Worm (Caenorhabditis elegans): ENCODE results near the gene F44A2.5.
A peak's percentile ranks its signal among the peaks of the same experiment; 100 is the strongest.

F44A2.5 gene

DNA sequence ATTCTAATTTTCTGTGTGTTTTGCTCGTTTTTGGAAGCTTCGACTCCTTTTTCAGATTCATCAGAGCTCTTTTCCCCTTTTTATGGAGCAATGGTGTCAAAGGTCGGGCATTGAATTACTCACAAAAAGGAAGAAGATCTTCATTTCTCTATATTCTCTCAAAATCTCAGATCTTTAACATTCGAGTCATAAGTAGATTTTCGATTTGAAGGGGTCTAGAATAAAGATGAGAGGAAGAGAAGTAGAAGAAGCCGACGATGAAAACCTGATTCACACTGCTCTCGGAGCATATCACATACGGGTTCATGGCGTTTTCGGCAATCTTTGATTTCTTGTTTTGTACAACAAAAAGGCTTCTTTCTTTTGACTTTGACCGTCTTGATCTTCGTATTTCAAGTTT lies 14.9 kb downstream of the F44A2.5 start:
- no peak for TF ChIP-seq pqm-1 (tag; optimal IDR thresholded peaks at IDR 0.05)
- TF ChIP-seq R02D3.7 (tag; optimal IDR thresholded peaks at IDR 0.05): no peak
- TF ChIP-seq nhr-12 (tag; optimal IDR thresholded peaks at IDR 0.05): no peak
- peak; percentile 79 for TF ChIP-seq fkh-10 (GFP tag; optimal IDR thresholded peaks at IDR 0.05)
- TF ChIP-seq ztf-11 (tag; optimal IDR thresholded peaks at IDR 0.05): no peak

DNA sequence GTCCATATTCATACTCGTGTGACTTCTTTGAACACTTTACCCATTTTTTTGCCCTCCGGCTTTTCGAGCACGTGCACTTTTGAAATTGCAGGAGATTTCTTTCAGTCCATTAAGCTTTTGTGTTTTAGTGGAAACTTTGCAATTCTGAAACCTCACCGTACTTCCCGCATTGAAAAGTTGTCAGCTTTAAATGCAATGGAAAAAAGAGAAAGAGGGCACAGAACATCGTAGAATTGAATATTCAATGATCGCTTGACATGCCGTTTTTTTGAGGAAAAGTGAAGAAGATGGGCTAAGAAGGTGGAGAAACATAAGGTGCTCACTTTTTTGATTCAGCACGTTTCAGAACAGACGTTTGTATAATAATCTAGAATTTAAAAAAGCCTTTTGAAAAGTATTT lies 17.0 kb downstream of the F44A2.5 start:
- TF ChIP-seq ztf-11 (tag; optimal IDR thresholded peaks at IDR 0.05) (no peak), nhr-67 (tag; optimal IDR thresholded peaks at IDR 0.05) (no peak), ztf-4 (tag; optimal IDR thresholded peaks at IDR 0.05) (no peak), ceh-16 (tag; optimal IDR thresholded peaks at IDR 0.05) (no peak)

ce11 chrV:9316970-9317369 lies 19.5 kb downstream of the F44A2.5 start:
- TF ChIP-seq zag-1 (tag; optimal IDR thresholded peaks at IDR 0.05) (no peak), elt-1 (tag; optimal IDR thresholded peaks at IDR 0.05) (no peak), snpc-4 (tag; optimal IDR thresholded peaks at IDR 0.05) (no peak), daf-12 (tag; optimal IDR thresholded peaks at IDR 0.05) (no peak), fkh-10 (GFP tag; optimal IDR thresholded peaks at IDR 0.05) (peak; percentile 59), nhr-12 (tag; optimal IDR thresholded peaks at IDR 0.05) (no peak)

DNA sequence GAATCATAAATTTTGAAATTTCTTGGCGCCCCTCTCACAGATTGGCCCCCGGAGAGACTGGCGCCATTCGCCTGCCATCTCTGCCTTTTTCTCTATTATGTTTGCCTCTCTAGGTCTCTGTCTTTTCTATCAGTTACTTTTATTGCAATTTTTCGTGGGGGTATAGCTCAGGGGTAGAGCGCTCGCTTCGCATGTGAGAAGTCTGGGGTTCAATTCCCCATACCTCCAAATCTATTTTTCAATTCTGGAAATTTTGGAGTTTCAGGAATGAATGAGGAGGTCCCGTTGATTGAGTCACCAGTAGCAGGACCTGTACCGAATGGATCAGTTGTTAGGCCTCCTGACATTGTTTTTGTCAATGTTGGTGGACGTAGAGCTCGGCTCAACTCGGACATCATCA lies 20.6 kb downstream of the F44A2.5 start, which contains the start of gene kvs-3:
kvs-3 (plus strand) TSS at position 266 of the 400 bp plus-strand sequence.
- TF ChIP-seq eor-1 (tag; optimal IDR thresholded peaks at IDR 0.05) (no peak), sea-2 (GFP tag; optimal IDR thresholded peaks at IDR 0.05) (no peak), egl-5 (tag; optimal IDR thresholded peaks at IDR 0.05) (no peak), nhr-12 (tag; optimal IDR thresholded peaks at IDR 0.05) (no peak), egl-27 (tag; optimal IDR thresholded peaks at IDR 0.05) (peak; percentile 29), fkh-10 (GFP tag; optimal IDR thresholded peaks at IDR 0.05) (no peak), skn-1 (tag; optimal IDR thresholded peaks at IDR 0.05) (no peak), unc-62 (GFP tag; optimal IDR thresholded peaks at IDR 0.05) (no peak), ZK546.5 (tag; optimal IDR thresholded peaks at IDR 0.05) (no peak), nhr-237 (tag; optimal IDR thresholded peaks at IDR 0.05) (no peak), ceh-9 (tag; optimal IDR thresholded peaks at IDR 0.05) (no peak), jun-1 (tag; optimal IDR thresholded peaks at IDR 0.05) (no peak), hmg-11 (tag; optimal IDR thresholded peaks at IDR 0.05) (peak; percentile 81), ceh-82 (tag; optimal IDR thresholded peaks at IDR 0.05) (no peak), ama-1 (optimal IDR thresholded peaks at IDR 0.05) (no peak), nhr-77 (tag; optimal IDR thresholded peaks at IDR 0.05) (peak; percentile 19), nhr-28 (tag; optimal IDR thresholded peaks at IDR 0.05) (no peak), elt-3 (tag; optimal IDR thresholded peaks at IDR 0.05) (no peak), nhr-76 (tag; optimal IDR thresholded peaks at IDR 0.05) (peak; percentile 2), mdl-1 (tag; optimal IDR thresholded peaks at IDR 0.05) (no peak), nhr-25 (tag; optimal IDR thresholded peaks at IDR 0.05) (no peak), R02D3.7 (tag; optimal IDR thresholded peaks at IDR 0.05) (peak; percentile 2), elt-2 (tag; optimal IDR thresholded peaks at IDR 0.05) (peak; percentile 49), fos-1 (tag; optimal IDR thresholded peaks at IDR 0.05) (no peak), ceh-16 (tag; optimal IDR thresholded peaks at IDR 0.05) (no peak), ztf-4 (tag; optimal IDR thresholded peaks at IDR 0.05) (no peak), nhr-67 (tag; optimal IDR thresholded peaks at IDR 0.05) (no peak), fkh-2 (tag; optimal IDR thresholded peaks at IDR 0.05) (no peak), ztf-11 (tag; optimal IDR thresholded peaks at IDR 0.05) (no peak), elt-1 (tag; optimal IDR thresholded peaks at IDR 0.05) (peak; percentile 22), aly-2 (tag; optimal IDR thresholded peaks at IDR 0.05) (no peak), nhr-23 (tag; optimal IDR thresholded peaks at IDR 0.05) (no peak), pha-4 (tag; optimal IDR thresholded peaks at IDR 0.05) (no peak), daf-12 (tag; optimal IDR thresholded peaks at IDR 0.05) (no peak), lsy-12 (tag; optimal IDR thresholded peaks at IDR 0.05) (peak; percentile 37), nfya-1 (tag; optimal IDR thresholded peaks at IDR 0.05; ENCODE audit: insufficient read depth) (peak; percentile 49), lin-15B (tag; optimal IDR thresholded peaks at IDR 0.05) (no peak), ceh-28 (tag; optimal IDR thresholded peaks at IDR 0.05) (no peak), mml-1 (tag; optimal IDR thresholded peaks at IDR 0.05) (no peak), nhr-43 (tag; optimal IDR thresholded peaks at IDR 0.05; ENCODE audit: poor library complexity, severe bottlenecking) (no peak), tbx-2 (tag; optimal IDR thresholded peaks at IDR 0.05) (peak; percentile 51), zag-1 (tag; optimal IDR thresholded peaks at IDR 0.05) (no peak), nhr-11 (tag; optimal IDR thresholded peaks at IDR 0.05) (no peak), unc-39 (tag; optimal IDR thresholded peaks at IDR 0.05) (no peak), snpc-4 (tag; optimal IDR thresholded peaks at IDR 0.05) (no peak), lin-39 (tag; optimal IDR thresholded peaks at IDR 0.05) (peak; percentile 65)
